Worm (Caenorhabditis elegans) whole organism, mixed stage, embryonic: Measurements from ENCODE around the gene C18D11.10.

Source experiments
- bed-3 ChIP-seq: fragments of 200-800 bp; sonication (Bioruptor generic); optimal IDR thresholded peaks from 3 replicates; lab custom pipeline; 2018; ENCODE audit warnings: mild to moderate bottlenecking, missing genetic modification characterization, moderate library complexity, missing compliant biosample characterization
- blmp-1 ChIP-seq: fragments of 150-350 bp; optimal IDR thresholded peaks from 2 replicates; lab custom pipeline; 2014; ENCODE audit warnings: missing biosample characterization, missing genetic modification characterization
- ceh-39 ChIP-seq: fragments of 150-350 bp; optimal IDR thresholded peaks from 2 replicates; lab custom pipeline; 2014; ENCODE audit warnings: missing biosample characterization, missing genetic modification characterization
- drap-1 ChIP-seq: fragments of 200-800 bp; sonication (Bioruptor generic); optimal IDR thresholded peaks from 3 replicates; lab custom pipeline; 2018; ENCODE audit warnings: mild to moderate bottlenecking, missing genetic modification characterization, missing compliant biosample characterization
- elt-1 ChIP-seq: sonication (generic microtip); optimal IDR thresholded peaks from 2 replicates; lab custom pipeline; 2017; ENCODE audit warnings: missing genetic modification characterization, mild to moderate bottlenecking, missing compliant biosample characterization, antibody characterized with exemption, moderate library complexity, borderline replicate concordance; ENCODE audit not compliant: insufficient read depth
- elt-3 ChIP-seq: fragments of 150-350 bp; optimal IDR thresholded peaks from 2 replicates; lab custom pipeline; 2014; ENCODE audit warnings: missing biosample characterization, missing genetic modification characterization
- flh-1 ChIP-seq: fragments of 200-800 bp; sonication (Bioruptor generic); optimal IDR thresholded peaks from 2 replicates; lab custom pipeline; 2018; ENCODE audit warnings: mild to moderate bottlenecking, missing genetic modification characterization, moderate library complexity, missing compliant biosample characterization
- ham-2 ChIP-seq: fragments of 200-800 bp; sonication (Bioruptor generic); optimal IDR thresholded peaks from 2 replicates; lab custom pipeline; 2018; ENCODE audit warnings: mild to moderate bottlenecking, missing genetic modification characterization, missing compliant biosample characterization
- hlh-1 ChIP-seq: fragments of 150-350 bp; optimal IDR thresholded peaks from 2 replicates; lab custom pipeline; 2014; ENCODE audit warnings: missing biosample characterization, missing genetic modification reagents, missing genetic modification characterization
- lin-13 ChIP-seq: fragments of 150-350 bp; optimal IDR thresholded peaks from 2 replicates; lab custom pipeline; 2014; ENCODE audit warnings: missing biosample characterization, missing genetic modification characterization
- lin-32 ChIP-seq: fragments of 200-800 bp; sonication (Bioruptor generic); optimal IDR thresholded peaks from 2 replicates; lab custom pipeline; 2018; ENCODE audit warnings: mild to moderate bottlenecking, missing genetic modification characterization, missing compliant biosample characterization
- lsy-2 ChIP-seq: fragments of 150-350 bp; optimal IDR thresholded peaks from 2 replicates; lab custom pipeline; 2014; ENCODE audit warnings: missing biosample characterization, missing genetic modification characterization
- mab-5 ChIP-seq: fragments of 150-350 bp; optimal IDR thresholded peaks from 2 replicates; lab custom pipeline; 2014; ENCODE audit warnings: missing biosample characterization, missing genetic modification characterization
- mls-2 ChIP-seq: sonication (generic microtip); optimal IDR thresholded peaks from 2 replicates; lab custom pipeline; 2016; ENCODE audit warnings: mild to moderate bottlenecking, missing genetic modification characterization, moderate library complexity, missing compliant biosample characterization
- nhr-12 ChIP-seq: fragments of 150-350 bp; optimal IDR thresholded peaks from 2 replicates; lab custom pipeline; 2014; ENCODE audit warnings: missing biosample characterization, missing genetic modification characterization
- nhr-237 ChIP-seq: fragments of 150-350 bp; optimal IDR thresholded peaks from 2 replicates; lab custom pipeline; 2014; ENCODE audit warnings: missing biosample characterization, missing genetic modification characterization
- nhr-76 ChIP-seq: sonication (generic microtip); optimal IDR thresholded peaks from 2 replicates; lab custom pipeline; 2017; ENCODE audit warnings: missing biosample characterization, missing genetic modification characterization
- pha-4 ChIP-seq: fragments of 150-350 bp; optimal IDR thresholded peaks from 2 replicates; lab custom pipeline; 2018; ENCODE audit warnings: missing biosample characterization, missing genetic modification reagents, missing genetic modification characterization
- sem-2 ChIP-seq: fragments of 200-800 bp; sonication (Bioruptor generic); optimal IDR thresholded peaks from 2 replicates; lab custom pipeline; 2018; ENCODE audit warnings: mild to moderate bottlenecking, missing genetic modification characterization, missing compliant biosample characterization
- snpc-4 ChIP-seq: fragments of 150-350 bp; optimal IDR thresholded peaks from 2 replicates; lab custom pipeline; 2014; ENCODE audit warnings: missing biosample characterization, missing genetic modification characterization
- sptf-1 ChIP-seq: sonication (generic microtip); optimal IDR thresholded peaks from 2 replicates; lab custom pipeline; 2017; ENCODE audit warnings: mild to moderate bottlenecking, missing genetic modification characterization, moderate library complexity, missing compliant biosample characterization
- tbx-8 ChIP-seq: fragments of 200-800 bp; sonication (Bioruptor generic); optimal IDR thresholded peaks from 2 replicates; lab custom pipeline; 2018; ENCODE audit warnings: mild to moderate bottlenecking, missing genetic modification characterization, moderate library complexity, missing compliant biosample characterization
- unc-120 ChIP-seq: sonication (generic microtip); optimal IDR thresholded peaks from 2 replicates; lab custom pipeline; 2017; ENCODE audit warnings: missing genetic modification characterization, missing compliant biosample characterization; ENCODE audit not compliant: poor library complexity, severe bottlenecking
- unc-39 ChIP-seq: fragments of 150-350 bp; optimal IDR thresholded peaks from 2 replicates; lab custom pipeline; 2014; ENCODE audit warnings: missing biosample characterization, missing genetic modification characterization
- unc-62 ChIP-seq: fragments of 150-350 bp; optimal IDR thresholded peaks from 2 replicates; lab custom pipeline; 2014; ENCODE audit warnings: missing biosample characterization, missing genetic modification reagents, missing genetic modification characterization
- zip-8 ChIP-seq: fragments of 150-350 bp; optimal IDR thresholded peaks from 2 replicates; lab custom pipeline; 2014; ENCODE audit warnings: missing biosample characterization, missing genetic modification characterization
- ztf-11 ChIP-seq: fragments of 150-350 bp; optimal IDR thresholded peaks from 2 replicates; lab custom pipeline; 2014; ENCODE audit warnings: missing biosample characterization, missing genetic modification characterization

Gene C18D11.10

ce11 chrIII:11830522-11831489 lies 23.3 kb downstream of the C18D11.10 start:
- TF ChIP-seq blmp-1 (tag; lab: Kevin White, UChicago) = no peak
- TF ChIP-seq elt-1 (tag; lab: Kevin White, UChicago) = no peak
- TF ChIP-seq sptf-1 (tag; lab: Kevin White, UChicago) = peak; percentile 52
- TF ChIP-seq unc-39 = no peak

- TF ChIP-seq lsy-2 (no peak), nhr-76 (tag; lab: Kevin White, UChicago) (no peak), sptf-1 (tag; lab: Kevin White, UChicago) (no peak), ham-2 (no peak), unc-62 (GFP tag; lab: Kevin White, UChicago) (no peak), nhr-12 (no peak), zip-8 (tag; lab: Kevin White, UChicago) (no peak), nhr-237 (tag; lab: Kevin White, UChicago) (no peak), lin-13 (tag; lab: Kevin White, UChicago) (no peak), snpc-4 (no peak), mab-5 (tag; lab: Kevin White, UChicago) (no peak), drap-1 (GFP tag; lab: Kevin White, UChicago) (no peak), mls-2 (tag; lab: Kevin White, UChicago) (no peak), elt-3 (tag; lab: Kevin White, UChicago) (no peak), lin-32 (no peak), ceh-39 (tag; lab: Kevin White, UChicago) (no peak), flh-1 (no peak)
These were observed 25.9 kb downstream of the C18D11.10 start for ce11 chrIII:11833449-11833848.

ce11 chrIII:11834168-11834567 lies 26.6 kb downstream of the C18D11.10 start:
- no peak for TF ChIP-seq snpc-4
- TF ChIP-seq elt-1 (tag; lab: Kevin White, UChicago) = no peak
- TF ChIP-seq mab-5 (tag; lab: Kevin White, UChicago) = no peak
- TF ChIP-seq pha-4 = no peak
- TF ChIP-seq flh-1 = no peak
- no peak for TF ChIP-seq tbx-8
- peak; percentile 27 for TF ChIP-seq hlh-1 (tag; lab: Kevin White, UChicago)
- TF ChIP-seq unc-120 (tag; lab: Kevin White, UChicago) = no peak
- peak; percentile 22 for TF ChIP-seq sptf-1 (tag; lab: Kevin White, UChicago)
- no peak for TF ChIP-seq unc-39
- TF ChIP-seq bed-3 (GFP tag; lab: Kevin White, UChicago) = no peak

ce11 chrIII:11834783-11835182 lies 27.3 kb downstream of the C18D11.10 start:
- peak; percentile 9 for TF ChIP-seq hlh-1 (tag; lab: Kevin White, UChicago)
- TF ChIP-seq flh-1 = no peak

ce11 chrIII:11836054-11836453 lies 28.5 kb downstream of the C18D11.10 start:
- TF ChIP-seq mab-5 (tag; lab: Kevin White, UChicago) (no peak), zip-8 (tag; lab: Kevin White, UChicago) (peak; percentile 31)

- TF ChIP-seq lsy-2 = no peak
These were observed 29.2 kb downstream of the C18D11.10 start for ce11 chrIII:11836734-11837133.

ce11 chrIII:11841728-11842127 lies 34.2 kb downstream of the C18D11.10 start:
- TF ChIP-seq drap-1 (GFP tag; lab: Kevin White, UChicago) (no peak), ztf-11 (no peak), sem-2 (GFP tag; lab: Kevin White, UChicago) (no peak)
- TF ChIP-seq, all 35 proteins: peak for 0
